Fruit fly (Drosophila melanogaster) whole organism, embryonic: ENCODE measurements around the gene tay.
A peak's percentile ranks its signal among the peaks of the same experiment; 100 is the strongest.

Experiments used
- Antp ChIP-seq: fragments of 200-800 bp; sonication (Bioruptor generic); optimal IDR thresholded peaks from 3 replicates; lab custom pipeline; 2016; ENCODE audit warnings: missing biosample characterization, missing genetic modification characterization
- Atf3 ChIP-seq: fragments of 200-800 bp; sonication (Bioruptor generic); optimal IDR thresholded peaks from 3 replicates; lab custom pipeline; 2016; ENCODE audit warnings: missing biosample characterization, missing genetic modification characterization
- CG10543 ChIP-seq: fragments of 200-800 bp; sonication (Bioruptor generic); optimal IDR thresholded peaks from 3 replicates; lab custom pipeline; 2017; ENCODE audit warnings: missing biosample characterization, mild to moderate bottlenecking, missing genetic modification characterization, moderate library complexity
- CG10565 ChIP-seq: fragments of 200-800 bp; sonication (Bioruptor generic); optimal IDR thresholded peaks from 3 replicates; lab custom pipeline; 2016; ENCODE audit warnings: missing biosample characterization, mild to moderate bottlenecking, missing genetic modification characterization
- CG12744 ChIP-seq: fragments of 200-800 bp; sonication (Bioruptor generic); optimal IDR thresholded peaks from 2 replicates; lab custom pipeline; 2016; ENCODE audit warnings: missing biosample characterization, missing genetic modification characterization
- CG14710 ChIP-seq: fragments of 200-800 bp; sonication (Bioruptor generic); optimal IDR thresholded peaks from 3 replicates; lab custom pipeline; 2019; ENCODE audit warnings: missing biosample characterization, mild to moderate bottlenecking, missing genetic modification characterization, moderate library complexity
- CG14860 ChIP-seq: fragments of 200-800 bp; sonication (Bioruptor generic); IDR thresholded peaks from 3 replicates; pipeline ENCODE4 v1.3.6; 2022; ENCODE audit warnings: missing biosample characterization, missing genetic modification characterization; ENCODE audit not compliant: partially characterized antibody
- CG16779 ChIP-seq: fragments of 200-800 bp; sonication (Bioruptor generic); IDR thresholded peaks from 2 replicates; pipeline ENCODE4 v1.3.6; 2022; ENCODE audit warnings: missing biosample characterization, missing genetic modification characterization
- CG17802 ChIP-seq: fragments of 200-800 bp; sonication (Bioruptor generic); optimal IDR thresholded peaks from 2 replicates; lab custom pipeline; 2018; ENCODE audit warnings: missing biosample characterization, mild to moderate bottlenecking, missing genetic modification characterization, moderate library complexity
- CG17829 ChIP-seq: fragments of 200-800 bp; optimal IDR thresholded peaks from 2 replicates; lab custom pipeline; 2019; ENCODE audit warnings: missing biosample characterization, mild to moderate bottlenecking, missing genetic modification characterization, moderate library complexity
- CG17912 ChIP-seq: fragments of 200-800 bp; sonication (Bioruptor generic); optimal IDR thresholded peaks from 2 replicates; lab custom pipeline; 2018; ENCODE audit warnings: missing biosample characterization, mild to moderate bottlenecking, missing genetic modification characterization
- CG18476 ChIP-seq: fragments of 200-800 bp; sonication (Bioruptor generic); optimal IDR thresholded peaks from 2 replicates; lab custom pipeline; 2016; ENCODE audit warnings: missing biosample characterization, mild to moderate bottlenecking, missing genetic modification characterization
- CG2199 ChIP-seq: fragments of 200-800 bp; sonication (Bioruptor generic); IDR thresholded peaks from 3 replicates; pipeline ENCODE4 v1.3.6; 2022; ENCODE audit warnings: missing biosample characterization, missing genetic modification characterization
- CG31441 ChIP-seq: fragments of 200-800 bp; sonication (Bioruptor generic); IDR thresholded peaks from 2 replicates; pipeline ENCODE4 v1.3.6; 2022; ENCODE audit warnings: missing biosample characterization, missing genetic modification characterization
- CG3407 ChIP-seq: fragments of 200-800 bp; sonication (Bioruptor generic); optimal IDR thresholded peaks from 2 replicates; lab custom pipeline; 2018; ENCODE audit warnings: missing biosample characterization, mild to moderate bottlenecking, missing genetic modification characterization
- CG3838 ChIP-seq: fragments of 200-800 bp; sonication (Bioruptor generic); optimal IDR thresholded peaks from 3 replicates; lab custom pipeline; 2016; ENCODE audit warnings: missing biosample characterization, missing genetic modification characterization
- CG4854 ChIP-seq: fragments of 200-800 bp; sonication (Bioruptor generic); optimal IDR thresholded peaks from 2 replicates; lab custom pipeline; 2016; ENCODE audit warnings: missing biosample characterization, missing genetic modification characterization, inconsistent platforms
- CG6272 ChIP-seq: fragments of 200-800 bp; sonication (Bioruptor generic); IDR thresholded peaks from 2 replicates; pipeline ENCODE4 v1.3.6; 2022; ENCODE audit warnings: missing biosample characterization, missing genetic modification characterization
- CG7839 ChIP-seq: fragments of 200-800 bp; sonication (Bioruptor generic); optimal IDR thresholded peaks from 3 replicates; lab custom pipeline; 2018; ENCODE audit warnings: missing biosample characterization, mild to moderate bottlenecking, missing genetic modification characterization, moderate library complexity
- CG8478 ChIP-seq: fragments of >200 bp; optimal IDR thresholded peaks from 2 replicates; lab custom pipeline; 2018
- CTCF ChIP-seq: fragments of 200-800 bp; sonication (Bioruptor generic); optimal IDR thresholded peaks from 2 replicates; lab custom pipeline; 2017; ENCODE audit warnings: missing biosample characterization, mild to moderate bottlenecking, missing genetic modification characterization, moderate library complexity
- Dek ChIP-seq: fragments of 200-800 bp; sonication (Bioruptor generic); optimal IDR thresholded peaks from 3 replicates; lab custom pipeline; 2019; ENCODE audit warnings: missing biosample characterization, mild to moderate bottlenecking, missing genetic modification characterization, moderate library complexity
- Dll ChIP-seq: fragments of 200-800 bp; sonication (Bioruptor generic); IDR thresholded peaks from 4 replicates; pipeline ENCODE4 v1.3.6; 2022; ENCODE audit warnings: missing biosample characterization, missing genetic modification characterization; ENCODE audit not compliant: partially characterized antibody
- Dp ChIP-seq: fragments of 200-800 bp; sonication (Bioruptor generic); optimal IDR thresholded peaks from 2 replicates; lab custom pipeline; 2018; ENCODE audit warnings: missing biosample characterization, mild to moderate bottlenecking, missing genetic modification characterization, moderate library complexity
- E2f1 ChIP-seq: fragments of 200-800 bp; sonication (Bioruptor generic); IDR thresholded peaks from 2 replicates; pipeline ENCODE4 v1.3.6; 2022; ENCODE audit warnings: missing biosample characterization, missing genetic modification characterization
- Ets97D ChIP-seq: fragments of 200-800 bp; sonication (Bioruptor generic); optimal IDR thresholded peaks from 3 replicates; lab custom pipeline; 2016; ENCODE audit warnings: missing biosample characterization, missing genetic modification characterization
- Fer1 ChIP-seq: fragments of 200-800 bp; sonication (Bioruptor generic); optimal IDR thresholded peaks from 2 replicates; lab custom pipeline; 2017; ENCODE audit warnings: missing biosample characterization, mild to moderate bottlenecking, missing genetic modification characterization
- Gug ChIP-seq: fragments of 200-800 bp; sonication (Bioruptor generic); IDR thresholded peaks from 4 replicates; pipeline ENCODE4 v1.3.6; 2022; ENCODE audit warnings: missing biosample characterization, missing genetic modification characterization
- HHEX ChIP-seq: fragments of 200-800 bp; sonication (Bioruptor generic); optimal IDR thresholded peaks from 3 replicates; lab custom pipeline; 2017; ENCODE audit warnings: missing biosample characterization, mild to moderate bottlenecking, missing genetic modification characterization, missing genetic modification reagents
- HLH3B ChIP-seq: fragments of 200-800 bp; sonication (Bioruptor generic); IDR thresholded peaks from 2 replicates; pipeline ENCODE4 v1.3.6; 2022; ENCODE audit warnings: missing biosample characterization, missing genetic modification characterization
- Hr51 ChIP-seq, 2 experiments: fragments of 200-800 bp; sonication (Bioruptor generic); optimal IDR thresholded peaks; 2 replicates in 1 of 2; 3 replicates in 1 of 2; lab custom pipeline; 2016 to 2018; ENCODE audit warnings: missing biosample characterization in 2 of 2, missing genetic modification characterization in 2 of 2, mild to moderate bottlenecking in 1 of 2, moderate library complexity in 1 of 2
- MBD-R2 ChIP-seq: fragments of 200-800 bp; sonication (Bioruptor generic); IDR thresholded peaks from 2 replicates; pipeline ENCODE4 v1.3.6; 2022; ENCODE audit warnings: missing biosample characterization, missing genetic modification characterization
- Mrtf ChIP-seq: fragments of 200-800 bp; sonication (Bioruptor generic); IDR thresholded peaks from 3 replicates; pipeline ENCODE4 v1.3.6; 2022; ENCODE audit warnings: missing biosample characterization, missing genetic modification characterization
- Oli ChIP-seq: fragments of 200-800 bp; sonication (Bioruptor generic); optimal IDR thresholded peaks from 2 replicates; lab custom pipeline; 2018; ENCODE audit warnings: missing biosample characterization, mild to moderate bottlenecking, missing genetic modification characterization, moderate library complexity
- Pdp1 ChIP-seq, 2 experiments: fragments of 200-800 bp; sonication (Bioruptor generic); optimal IDR thresholded peaks; 3 replicates each; lab custom pipeline; 2016; ENCODE audit warnings: missing biosample characterization in 2 of 2, missing genetic modification characterization in 2 of 2, mild to moderate bottlenecking in 1 of 2, moderate library complexity in 1 of 2
- Taf1 ChIP-seq: fragments of 200-800 bp; sonication (Bioruptor generic); IDR thresholded peaks from 2 replicates; pipeline ENCODE4 v1.3.6; 2022; ENCODE audit warnings: missing biosample characterization, missing genetic modification characterization
- al ChIP-seq: fragments of 200-800 bp; sonication (Bioruptor generic); IDR thresholded peaks from 2 replicates; pipeline ENCODE4 v1.3.6; 2022; ENCODE audit warnings: missing biosample characterization, missing genetic modification characterization
- chn ChIP-seq: fragments of 200-800 bp; sonication (Bioruptor generic); optimal IDR thresholded peaks from 2 replicates; lab custom pipeline; 2016; ENCODE audit warnings: missing biosample characterization, missing genetic modification characterization
- croc ChIP-seq: fragments of 200-800 bp; sonication (Bioruptor generic); conservative IDR thresholded peaks from 3 replicates; pipeline ENCODE4 v1.3.6; 2022; ENCODE audit warnings: missing biosample characterization, missing genetic modification characterization
- dmrt99B ChIP-seq: fragments of 200-800 bp; sonication (Bioruptor generic); optimal IDR thresholded peaks from 2 replicates; lab custom pipeline; 2018; ENCODE audit warnings: missing biosample characterization, mild to moderate bottlenecking, missing genetic modification characterization, moderate library complexity
- ewg ChIP-seq: fragments of 200-800 bp; sonication (Bioruptor generic); optimal IDR thresholded peaks from 3 replicates; lab custom pipeline; 2017; ENCODE audit warnings: mild to moderate bottlenecking, missing biosample characterization, missing genetic modification reagents, missing genetic modification characterization
- fd96Cb ChIP-seq: fragments of 200-800 bp; sonication (Bioruptor generic); optimal IDR thresholded peaks from 2 replicates; lab custom pipeline; 2018; ENCODE audit warnings: missing biosample characterization, mild to moderate bottlenecking, missing genetic modification characterization, moderate library complexity
- grau ChIP-seq: fragments of 200-800 bp; optimal IDR thresholded peaks from 3 replicates; lab custom pipeline; 2019; ENCODE audit warnings: missing biosample characterization, mild to moderate bottlenecking, missing genetic modification characterization, moderate library complexity
- onecut ChIP-seq: fragments of 200-800 bp; sonication (Bioruptor generic); IDR thresholded peaks from 2 replicates; pipeline ENCODE4 v1.3.6; 2022; ENCODE audit warnings: missing biosample characterization, missing genetic modification characterization
- pros ChIP-seq: fragments of 200-800 bp; sonication (Bioruptor generic); optimal IDR thresholded peaks from 3 replicates; lab custom pipeline; 2019; ENCODE audit warnings: missing biosample characterization, mild to moderate bottlenecking, missing genetic modification characterization, moderate library complexity
- pum ChIP-seq: fragments of 200-800 bp; sonication (Bioruptor generic); optimal IDR thresholded peaks from 2 replicates; lab custom pipeline; 2016; ENCODE audit warnings: missing biosample characterization, missing genetic modification characterization
- ranshi ChIP-seq: fragments of 200-800 bp; sonication (Bioruptor generic); IDR thresholded peaks from 2 replicates; pipeline ENCODE4 v1.3.6; 2022; ENCODE audit warnings: missing biosample characterization, missing genetic modification characterization
- repo ChIP-seq: fragments of 200-800 bp; sonication (Bioruptor generic); optimal IDR thresholded peaks from 2 replicates; lab custom pipeline; 2016; ENCODE audit warnings: missing biosample characterization, missing genetic modification characterization
- tap ChIP-seq: fragments of 200-800 bp; optimal IDR thresholded peaks from 3 replicates; lab custom pipeline; 2019; ENCODE audit warnings: missing biosample characterization, mild to moderate bottlenecking, missing genetic modification characterization, moderate library complexity
- tup ChIP-seq: fragments of 200-800 bp; sonication (Bioruptor generic); optimal IDR thresholded peaks from 2 replicates; lab custom pipeline; 2016; ENCODE audit warnings: missing biosample characterization, mild to moderate bottlenecking, missing genetic modification characterization, moderate library complexity
- tx ChIP-seq: fragments of 200-800 bp; sonication (Bioruptor generic); optimal IDR thresholded peaks from 2 replicates; lab custom pipeline; 2016; ENCODE audit warnings: missing biosample characterization, missing genetic modification characterization
- z ChIP-seq: fragments of 200-800 bp; sonication (Bioruptor generic); IDR thresholded peaks from 3 replicates; pipeline ENCODE4 v1.3.6; 2022; ENCODE audit warnings: missing biosample characterization, missing genetic modification characterization

The tay gene

dm6 chrX:15867863-15868262 lies 19.2 kb downstream of the tay start, which contains the start of gene Gapdh2 (continued):
- TF ChIP-seq Gug (peak; percentile 91), CG16779 (GFP tag; lab: Robert Waterston, UW) (peak; percentile 99), grau (tag; lab: Kevin White, UChicago) (peak; percentile 99), Antp (GFP tag; lab: Kevin White, UChicago) (peak; percentile 89), Pdp1 (GFP tag; optimal IDR thresholded peaks at IDR 0.05; lab: Kevin White, UChicago) (peak; percentile 97), repo (GFP tag; lab: Kevin White, UChicago) (peak; percentile 94), CG17912 (GFP tag; lab: Kevin White, UChicago) (peak; percentile 100), CG10543 (GFP tag; lab: Kevin White, UChicago) (peak; percentile 100), CTCF (GFP tag; lab: Kevin White, UChicago) (peak; percentile 81), CG12744 (GFP tag; lab: Kevin White, UChicago) (peak; percentile 98), CG14710 (tag; lab: Kevin White, UChicago) (peak; percentile 97), HLH3B (GFP tag; lab: Robert Waterston, UW) (peak; percentile 99), CG14860 (GFP tag; lab: Robert Waterston, UW) (no peak), CG18476 (GFP tag; lab: Kevin White, UChicago) (peak; percentile 99), tup (peak; percentile 97), Dll (no peak), Oli (tag; lab: Kevin White, UChicago) (peak; percentile 99), tap (tag; lab: Kevin White, UChicago) (peak; percentile 100), CG3407 (peak; percentile 97), CG8478 (no peak), al (GFP tag; lab: Robert Waterston, UW) (peak; percentile 98), ewg (GFP tag; lab: Kevin White, UChicago) (peak; percentile 97), pros (GFP tag; lab: Kevin White, UChicago) (peak; percentile 96), CG2199 (peak; percentile 98), CG7839 (tag; lab: Kevin White, UChicago) (peak; percentile 100), CG6272 (GFP tag; lab: Robert Waterston, UW) (peak; percentile 93; the same call in 1 of the 2 replicates), CG4854 (GFP tag; lab: Kevin White, UChicago) (peak; percentile 98), Atf3 (GFP tag; lab: Kevin White, UChicago) (peak; percentile 91), Ets97D (GFP tag; lab: Kevin White, UChicago) (peak; percentile 92), z (GFP tag; lab: Robert Waterston, UW) (peak; percentile 76), CG3838 (GFP tag; lab: Kevin White, UChicago) (peak; percentile 97), MBD-R2 (GFP tag; lab: Robert Waterston, UW) (peak; percentile 99), pum (GFP tag; lab: Kevin White, UChicago) (peak; percentile 93), dmrt99B (tag; lab: Kevin White, UChicago) (peak; percentile 100), CG31441 (peak; percentile 100), Mrtf (GFP tag; lab: Robert Waterston, UW) (peak; percentile 98), CG10565 (GFP tag; lab: Kevin White, UChicago) (peak; percentile 92), tx (peak; percentile 94), CG17829 (tag; lab: Kevin White, UChicago) (peak; percentile 99), fd96Cb (peak; percentile 99), CG17802 (tag; lab: Kevin White, UChicago) (peak; percentile 86), Fer1 (peak; percentile 100), Dp (GFP tag; lab: Kevin White, UChicago) (peak; percentile 50), E2f1 (peak; percentile 99), Hr51 (GFP tag; optimal IDR thresholded peaks at IDR 0.05; lab: Kevin White, UChicago) (peak; percentile 95 to 100), ranshi (GFP tag; lab: Robert Waterston, UW) (peak; percentile 99), chn (peak; percentile 95), HHEX (GFP tag; lab: Kevin White, UChicago) (peak; percentile 100), Dek (tag; lab: Kevin White, UChicago) (peak; percentile 100), croc (GFP tag; lab: Robert Waterston, UW) (peak; percentile 96), onecut (peak; percentile 98), Taf1 (GFP tag; lab: Robert Waterston, UW) (peak; percentile 98)
